Worm (Caenorhabditis elegans) whole organism, L4/young adult: ENCODE measurements around the gene C13B9.2.

Source experiments
- W03F9.2 ChIP-seq: fragments of 150-350 bp; optimal IDR thresholded peaks from 2 replicates; lab custom pipeline; 2014; ENCODE audit warnings: missing biosample characterization, missing genetic modification characterization
- dao-5 ChIP-seq: sonication (generic microtip); optimal IDR thresholded peaks from 2 replicates; lab custom pipeline; 2016; ENCODE audit warnings: missing genotype, missing genetic modification characterization, moderate library complexity, missing compliant biosample characterization
- him-1 ChIP-seq: sonication (generic microtip); optimal IDR thresholded peaks from 2 replicates; lab custom pipeline; 2016; ENCODE audit warnings: missing genotype, missing genetic modification reagents, missing genetic modification characterization, missing compliant biosample characterization

Gene C13B9.2

DNA sequence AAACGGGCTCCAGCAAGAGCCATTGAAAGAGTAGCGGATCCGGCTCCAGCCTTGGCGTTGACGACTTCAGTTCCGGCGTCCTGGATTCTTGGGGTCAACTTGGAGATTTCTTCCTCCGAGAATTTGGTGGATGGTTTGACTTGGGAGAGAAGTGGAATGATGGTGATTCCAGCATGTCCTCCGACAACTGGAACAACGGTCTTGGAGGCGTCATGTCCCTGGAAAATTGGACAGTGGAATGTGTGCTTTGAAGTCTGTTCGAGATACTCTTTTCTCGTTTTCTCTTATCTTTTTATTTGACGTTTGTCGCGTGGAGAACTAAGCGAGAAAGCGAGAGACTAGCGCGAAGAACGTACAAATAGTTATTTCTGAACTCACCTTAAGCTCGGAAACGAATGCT is 13.0 kb upstream of the C13B9.2 start:
- no peak for TF ChIP-seq dao-5 (tag; lab: Kevin White, UChicago)
- TF ChIP-seq him-1 (tag; lab: Kevin White, UChicago) = no peak
- no peak for TF ChIP-seq W03F9.2 (tag; lab: Kevin White, UChicago)

DNA sequence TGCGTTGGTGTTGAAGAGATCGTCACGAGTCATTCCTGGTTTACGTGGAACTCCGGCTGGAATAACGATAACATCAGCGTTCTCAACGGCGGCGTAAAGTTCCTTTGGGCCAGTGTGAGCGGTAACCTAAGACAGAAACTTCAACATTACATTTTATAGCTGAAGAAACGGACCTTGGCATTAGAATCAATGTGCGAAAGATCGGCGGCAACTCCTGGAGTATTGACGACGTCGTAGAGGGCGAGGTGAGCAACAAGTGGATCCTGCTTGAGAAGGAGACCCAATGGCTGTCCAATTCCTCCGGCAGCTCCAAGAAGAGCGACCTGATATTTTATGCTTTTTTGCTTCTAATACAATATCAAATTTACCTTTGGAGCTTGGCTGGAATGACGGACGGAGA is 12.4 kb upstream of the C13B9.2 start:
- no peak for TF ChIP-seq dao-5 (tag; lab: Kevin White, UChicago)
- no peak for TF ChIP-seq W03F9.2 (tag; lab: Kevin White, UChicago)
- no peak for TF ChIP-seq him-1 (tag; lab: Kevin White, UChicago)

DNA sequence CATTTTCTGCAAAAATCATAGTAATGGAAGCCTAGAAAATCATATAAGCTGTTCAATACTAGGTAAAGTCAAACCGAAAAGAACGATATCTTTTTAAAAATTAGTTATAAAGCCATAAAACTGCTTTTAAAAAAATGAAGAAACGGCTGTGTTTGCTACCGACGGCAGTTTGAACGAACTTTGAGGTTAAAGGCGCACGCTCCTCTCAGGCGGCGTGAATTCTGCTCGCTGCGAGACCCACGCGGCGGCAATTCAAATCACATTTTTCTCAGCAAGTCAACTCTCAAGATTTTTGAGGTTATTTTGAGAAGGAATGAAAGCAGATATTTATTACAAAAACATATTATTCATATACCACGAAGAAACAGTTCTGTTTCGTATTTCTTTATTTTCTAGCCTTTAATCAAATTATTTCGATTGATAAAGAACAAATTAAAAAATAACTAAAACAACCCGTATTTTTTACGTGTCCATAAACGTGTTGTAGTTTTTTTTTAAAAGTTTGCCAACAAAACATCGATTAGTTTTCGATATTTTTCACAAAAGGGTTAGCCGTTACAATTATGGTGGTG is 11.9 kb upstream of the C13B9.2 start, which contains the start of the genes mdh-2 and F20H11.4:
TSS of gene mdh-2 (minus strand) at position 6 of the 572 bp plus-strand sequence.
TSS of gene F20H11.4 (plus strand) at position 522 of the 572 bp plus-strand sequence.
- TF ChIP-seq him-1 (tag; lab: Kevin White, UChicago) (peak; percentile 5), dao-5 (tag; lab: Kevin White, UChicago) (no peak), W03F9.2 (tag; lab: Kevin White, UChicago) (peak; percentile 85)

DNA sequence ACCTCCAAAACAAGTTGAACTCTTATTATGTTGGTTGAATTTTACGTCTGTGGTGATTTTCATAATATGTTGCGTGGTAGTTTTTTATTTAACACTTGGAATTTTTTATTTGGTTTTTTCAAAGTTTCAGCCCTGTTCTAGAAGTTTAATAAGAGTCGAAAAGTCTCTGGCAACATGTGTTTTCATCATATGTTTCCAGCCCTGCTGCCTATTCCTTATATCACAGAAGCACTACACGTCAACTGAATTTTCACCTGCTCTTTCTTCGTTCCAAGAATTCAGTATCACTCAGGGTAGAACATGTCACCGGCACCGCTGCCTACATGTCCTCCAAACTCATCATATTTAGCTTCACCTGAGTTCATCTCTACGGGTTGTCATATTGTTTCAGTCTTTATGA is 9.5 kb upstream of the C13B9.2 start, which contains the start of gene srh-40:
TSS of gene srh-40 (plus strand) at position 301 of the 400 bp plus-strand sequence.
- no peak for TF ChIP-seq dao-5 (tag; lab: Kevin White, UChicago)
- no peak for TF ChIP-seq W03F9.2 (tag; lab: Kevin White, UChicago)
- TF ChIP-seq him-1 (tag; lab: Kevin White, UChicago) = no peak

- TF ChIP-seq W03F9.2 (tag; lab: Kevin White, UChicago) (no peak), dao-5 (tag; lab: Kevin White, UChicago) (no peak), him-1 (tag; lab: Kevin White, UChicago) (no peak)
Observed at ce11 chrIII:6612282-6612681, 7.8 kb upstream of the C13B9.2 start, which contains the start of gene ctsa-4.2. ctsa-4.2 (plus strand) TSS chrIII:6612528.

ce11 chrIII:6615064-6615463 is 5.0 kb upstream of the C13B9.2 start, which contains the start of gene cmtr-2:
cmtr-2 (plus strand) TSS chrIII:6615414.
- TF ChIP-seq W03F9.2 (tag; lab: Kevin White, UChicago) (no peak), dao-5 (tag; lab: Kevin White, UChicago) (no peak), him-1 (tag; lab: Kevin White, UChicago) (no peak)

DNA sequence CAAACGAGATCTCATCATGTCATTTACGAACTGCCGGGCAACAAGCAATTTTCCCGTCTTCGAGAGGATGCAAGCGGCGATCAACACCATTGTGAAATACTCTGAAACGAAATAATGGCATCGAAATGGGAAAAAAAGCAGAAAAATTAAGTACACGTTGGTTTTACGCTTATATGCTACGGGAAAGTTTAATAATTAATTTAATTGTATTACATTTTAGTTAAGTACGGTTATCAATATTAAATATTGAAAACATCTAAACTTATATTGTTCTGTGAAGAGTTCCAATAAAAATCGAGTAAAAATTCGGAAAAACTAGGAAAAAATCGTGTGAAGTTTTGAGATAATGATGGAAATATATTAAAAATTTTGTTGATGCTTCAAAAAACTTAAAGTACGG is 4.8 kb downstream of the C13B9.2 start, which contains the start of gene copd-1:
TSS of gene copd-1 (minus strand) at position 101 of the 400 bp plus-strand sequence.
- no peak for TF ChIP-seq W03F9.2 (tag; lab: Kevin White, UChicago)
- no peak for TF ChIP-seq dao-5 (tag; lab: Kevin White, UChicago)
- TF ChIP-seq him-1 (tag; lab: Kevin White, UChicago) = no peak

- TF ChIP-seq dao-5 (tag; lab: Kevin White, UChicago) (no peak), W03F9.2 (tag; lab: Kevin White, UChicago) (peak; percentile 63), him-1 (tag; lab: Kevin White, UChicago) (no peak)
Observed at ce11 chrIII:6625317-6625716, 5.3 kb downstream of the C13B9.2 start.

- TF ChIP-seq him-1 (tag; lab: Kevin White, UChicago) (no peak), W03F9.2 (tag; lab: Kevin White, UChicago) (no peak), dao-5 (tag; lab: Kevin White, UChicago) (no peak)
Observed at ce11 chrIII:6639028-6639427, 19.0 kb downstream of the C13B9.2 start.

DNA sequence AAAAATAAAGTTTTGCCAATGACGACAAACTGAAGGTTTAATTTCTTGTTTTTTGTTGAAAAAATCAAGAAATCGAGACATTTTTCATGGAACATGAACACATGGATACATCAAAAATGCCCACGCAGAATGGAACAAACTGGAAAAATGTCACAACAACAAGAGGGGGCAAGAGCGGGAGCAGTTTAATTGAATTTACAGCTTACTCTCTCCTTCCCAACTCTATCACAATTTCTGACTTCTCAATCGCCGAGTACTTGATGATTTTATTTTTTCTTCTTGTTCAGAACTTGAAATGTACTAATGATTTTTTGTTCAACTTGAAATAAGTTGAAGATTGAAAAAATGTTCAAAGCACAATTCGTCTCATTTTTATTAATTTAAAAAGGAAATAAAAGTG is 25.3 kb downstream of the C13B9.2 start:
- no peak for TF ChIP-seq dao-5 (tag; lab: Kevin White, UChicago)
- no peak for TF ChIP-seq W03F9.2 (tag; lab: Kevin White, UChicago)
- TF ChIP-seq him-1 (tag; lab: Kevin White, UChicago) = no peak

- TF ChIP-seq W03F9.2 (tag; lab: Kevin White, UChicago) (no peak), him-1 (tag; lab: Kevin White, UChicago) (no peak), dao-5 (tag; lab: Kevin White, UChicago) (no peak)
Observed at ce11 chrIII:6646898-6647297, 26.8 kb downstream of the C13B9.2 start.

DNA sequence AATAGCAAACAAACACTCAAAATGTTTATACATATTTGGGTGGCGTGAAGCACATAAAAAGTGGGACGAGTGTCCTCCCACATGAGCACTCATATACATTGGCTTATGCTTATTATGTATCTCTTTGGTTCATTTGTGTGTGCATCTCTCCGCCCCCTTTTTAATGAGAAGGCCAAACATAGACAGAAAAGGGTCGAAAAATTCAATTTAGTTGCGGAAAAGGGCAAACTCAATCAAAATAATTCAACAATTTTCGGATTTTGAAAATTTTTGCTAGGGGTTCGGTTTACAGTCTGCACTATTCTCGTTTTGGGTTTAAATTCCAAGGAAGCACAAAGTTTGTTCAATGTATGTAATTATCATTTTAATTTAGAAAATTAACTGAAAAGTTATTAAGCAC is 27.5 kb downstream of the C13B9.2 start:
- TF ChIP-seq W03F9.2 (tag; lab: Kevin White, UChicago) (no peak), him-1 (tag; lab: Kevin White, UChicago) (no peak), dao-5 (tag; lab: Kevin White, UChicago) (no peak)

- no peak for TF ChIP-seq dao-5 (tag; lab: Kevin White, UChicago)
- TF ChIP-seq him-1 (tag; lab: Kevin White, UChicago) = no peak
- TF ChIP-seq W03F9.2 (tag; lab: Kevin White, UChicago) = no peak
Observed at ce11 chrIII:6651983-6652382, 31.9 kb downstream of the C13B9.2 start, which contains the start of gene pdfr-1. pdfr-1 (minus strand) TSS chrIII:6652083.

DNA sequence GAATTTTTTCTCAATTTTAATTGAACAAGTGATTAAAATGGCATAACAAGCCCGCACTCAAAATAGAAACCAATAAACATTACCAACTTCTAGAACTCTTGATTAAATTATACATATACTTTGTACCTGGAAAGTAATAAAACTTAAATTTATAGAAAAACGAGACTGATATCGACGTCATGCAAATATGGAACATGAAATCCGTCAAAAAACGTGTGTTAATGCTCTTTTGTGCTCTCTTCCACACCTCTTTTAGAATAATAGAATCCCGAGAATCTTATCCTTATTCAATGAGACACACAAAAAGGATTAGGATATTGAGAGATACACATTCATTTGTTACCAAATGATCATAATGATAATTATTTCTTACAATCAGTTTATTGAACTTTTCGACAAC is 33.9 kb downstream of the C13B9.2 start:
- TF ChIP-seq him-1 (tag; lab: Kevin White, UChicago) = no peak
- no peak for TF ChIP-seq dao-5 (tag; lab: Kevin White, UChicago)
- no peak for TF ChIP-seq W03F9.2 (tag; lab: Kevin White, UChicago)
